Fruit fly (Drosophila melanogaster) whole organism, embryonic: ENCODE measurements around the gene CG7579.

Source experiments
- ATbp ChIP-seq: fragments of 200-800 bp; sonication (Bioruptor generic); optimal IDR thresholded peaks from 2 replicates; lab custom pipeline; 2017; ENCODE audit warnings: missing biosample characterization, mild to moderate bottlenecking, missing genetic modification characterization, missing genetic modification reagents
- Antp ChIP-seq: fragments of 200-800 bp; sonication (Bioruptor generic); optimal IDR thresholded peaks from 3 replicates; lab custom pipeline; 2016; ENCODE audit warnings: missing biosample characterization, missing genetic modification characterization
- CG10209 ChIP-seq: fragments of 200-800 bp; sonication (Bioruptor generic); optimal IDR thresholded peaks from 3 replicates; lab custom pipeline; 2017; ENCODE audit warnings: missing biosample characterization, mild to moderate bottlenecking, missing genetic modification characterization, missing genetic modification reagents
- CG11456 ChIP-seq: fragments of 200-800 bp; sonication (Bioruptor generic); IDR thresholded peaks from 3 replicates; pipeline ENCODE4 v1.3.6; 2022; ENCODE audit warnings: missing biosample characterization, missing genetic modification characterization
- CG15073 ChIP-seq: fragments of 200-800 bp; sonication (Bioruptor generic); optimal IDR thresholded peaks from 2 replicates; lab custom pipeline; 2016; ENCODE audit warnings: missing biosample characterization, missing genetic modification characterization
- CG18262 ChIP-seq: fragments of 200-800 bp; optimal IDR thresholded peaks from 3 replicates; lab custom pipeline; 2019; ENCODE audit warnings: missing biosample characterization, mild to moderate bottlenecking, missing genetic modification characterization, moderate library complexity
- CG18599 ChIP-seq: fragments of 200-800 bp; sonication (Bioruptor generic); optimal IDR thresholded peaks from 3 replicates; lab custom pipeline; 2017; ENCODE audit warnings: missing biosample characterization, missing genetic modification characterization, mild to moderate bottlenecking, moderate library complexity, missing genetic modification reagents
- CG18764 ChIP-seq: fragments of 200-800 bp; sonication (Bioruptor generic); optimal IDR thresholded peaks from 3 replicates; lab custom pipeline; 2016; ENCODE audit warnings: missing biosample characterization, missing genetic modification characterization
- CG6654 ChIP-seq: fragments of 200-800 bp; sonication (Bioruptor generic); optimal IDR thresholded peaks from 2 replicates; lab custom pipeline; 2017; ENCODE audit warnings: missing biosample characterization, mild to moderate bottlenecking, missing genetic modification characterization
- CG7372 ChIP-seq: fragments of 200-800 bp; sonication (Bioruptor generic); IDR thresholded peaks from 2 replicates; pipeline ENCODE4 v1.3.6; 2022; ENCODE audit warnings: missing biosample characterization, missing genetic modification characterization
- CG7556 ChIP-seq: fragments of 200-800 bp; sonication (Bioruptor generic); optimal IDR thresholded peaks from 2 replicates; lab custom pipeline; 2017; ENCODE audit warnings: missing biosample characterization, mild to moderate bottlenecking, missing genetic modification characterization
- CG8281 ChIP-seq: fragments of 200-800 bp; sonication (Bioruptor generic); optimal IDR thresholded peaks from 2 replicates; lab custom pipeline; 2018; ENCODE audit warnings: missing biosample characterization, mild to moderate bottlenecking, missing genetic modification characterization, moderate library complexity
- CG8924 ChIP-seq: fragments of 200-800 bp; optimal IDR thresholded peaks from 3 replicates; lab custom pipeline; 2019; ENCODE audit warnings: missing biosample characterization, mild to moderate bottlenecking, missing genetic modification characterization, moderate library complexity
- CG9727 ChIP-seq: fragments of 200-800 bp; sonication (Bioruptor generic); optimal IDR thresholded peaks from 3 replicates; lab custom pipeline; 2017; ENCODE audit warnings: missing biosample characterization, mild to moderate bottlenecking, missing genetic modification characterization
- CHES-1-like ChIP-seq: fragments of 200-800 bp; sonication (Bioruptor generic); optimal IDR thresholded peaks from 2 replicates; lab custom pipeline; 2016; ENCODE audit warnings: missing biosample characterization, missing genetic modification characterization
- Chrac-16 ChIP-seq: fragments of 200-800 bp; sonication (Bioruptor generic); optimal IDR thresholded peaks from 3 replicates; lab custom pipeline; 2016; ENCODE audit warnings: missing biosample characterization, missing genetic modification characterization
- D ChIP-seq, 2 experiments: fragments of 200-800 bp in 1 of 2; fragments of >200 bp in 1 of 2; sonication (Bioruptor generic) in 1 of 2; optimal IDR thresholded peaks; 2 replicates in 1 of 2; 3 replicates in 1 of 2; lab custom pipeline; 2017; ENCODE audit warnings: mild to moderate bottlenecking in 1 of 2, missing biosample characterization in 1 of 2, missing genetic modification characterization in 1 of 2, missing genetic modification reagents in 1 of 2
- Dbx ChIP-seq: fragments of 200-800 bp; sonication (Bioruptor generic); IDR thresholded peaks from 3 replicates; pipeline ENCODE4 v1.3.6; 2022; ENCODE audit warnings: missing biosample characterization, missing genetic modification characterization
- Fer1 ChIP-seq: fragments of 200-800 bp; sonication (Bioruptor generic); optimal IDR thresholded peaks from 2 replicates; lab custom pipeline; 2017; ENCODE audit warnings: missing biosample characterization, mild to moderate bottlenecking, missing genetic modification characterization
- H2.0 ChIP-seq: fragments of 200-800 bp; sonication (Bioruptor generic); IDR thresholded peaks from 2 replicates; pipeline ENCODE4 v1.3.6; 2022; ENCODE audit warnings: missing biosample characterization, missing genetic modification characterization
- HHEX ChIP-seq: fragments of 200-800 bp; sonication (Bioruptor generic); optimal IDR thresholded peaks from 3 replicates; lab custom pipeline; 2017; ENCODE audit warnings: missing biosample characterization, mild to moderate bottlenecking, missing genetic modification characterization, missing genetic modification reagents
- HLH4C ChIP-seq: fragments of 200-800 bp; sonication (Bioruptor generic); IDR thresholded peaks from 3 replicates; pipeline ENCODE4 v1.3.6; 2022; ENCODE audit warnings: missing biosample characterization, missing genetic modification characterization; ENCODE audit not compliant: partially characterized antibody
- HLHmδ ChIP-seq: fragments of 200-800 bp; sonication (Bioruptor generic); optimal IDR thresholded peaks from 2 replicates; lab custom pipeline; 2018; ENCODE audit warnings: missing biosample characterization, mild to moderate bottlenecking, missing genetic modification characterization, moderate library complexity
- Hmr ChIP-seq: fragments of 200-800 bp; sonication (Bioruptor generic); optimal IDR thresholded peaks from 3 replicates; lab custom pipeline; 2017; ENCODE audit warnings: mild to moderate bottlenecking, missing biosample characterization, missing genetic modification reagents, missing genetic modification characterization
- Hr78 ChIP-seq, 2 experiments: fragments of 200-800 bp in 1 of 2; fragments of >200 bp in 1 of 2; sonication (Bioruptor generic) in 1 of 2; optimal IDR thresholded peaks; 2 replicates each; lab custom pipeline; 2017 to 2019; ENCODE audit warnings: missing biosample characterization in 2 of 2, missing genetic modification characterization in 2 of 2, mild to moderate bottlenecking in 1 of 2, moderate library complexity in 1 of 2
- Lpt ChIP-seq: fragments of >200 bp; optimal IDR thresholded peaks from 2 replicates; lab custom pipeline; 2018; ENCODE audit warnings: missing biosample characterization, missing genetic modification characterization
- MESR4 ChIP-seq: fragments of 200-800 bp; sonication (Bioruptor generic); optimal IDR thresholded peaks from 2 replicates; lab custom pipeline; 2018; ENCODE audit warnings: missing biosample characterization, mild to moderate bottlenecking, missing genetic modification characterization, moderate library complexity
- Med ChIP-seq: fragments of 200-800 bp; sonication (Bioruptor generic); peaks from one replicate; lab custom pipeline; 2016; ENCODE audit warnings: missing biosample characterization, missing genetic modification characterization, mild to moderate bottlenecking, inconsistent platforms, moderate library complexity
- Trl ChIP-seq, 3 experiments: fragments of >200 bp in 2 of 3; fragments of 200-800 bp in 1 of 3; sonication (Bioruptor generic) in 1 of 3; optimal IDR thresholded peaks; 2 replicates in 1 of 3; 3 replicates in 2 of 3; lab custom pipeline; 2016 to 2017; ENCODE audit warnings: missing biosample characterization in 1 of 3, missing genetic modification characterization in 1 of 3
- Vsx1 ChIP-seq: fragments of 200-800 bp; sonication (Bioruptor generic); optimal IDR thresholded peaks from 2 replicates; lab custom pipeline; 2017; ENCODE audit warnings: missing biosample characterization, mild to moderate bottlenecking, missing genetic modification characterization, missing genetic modification reagents
- Xrp1 ChIP-seq: fragments of 200-800 bp; sonication (Bioruptor generic); IDR thresholded peaks from 2 replicates; pipeline ENCODE4 v1.3.6; 2022; ENCODE audit warnings: missing biosample characterization, missing genetic modification characterization
- ash1 ChIP-seq: fragments of 200-800 bp; sonication (Bioruptor generic); optimal IDR thresholded peaks from 2 replicates; lab custom pipeline; 2018; ENCODE audit warnings: missing biosample characterization, mild to moderate bottlenecking, missing genetic modification characterization
- btn ChIP-seq: fragments of 200-800 bp; sonication (Bioruptor generic); optimal IDR thresholded peaks from 2 replicates; lab custom pipeline; 2016; ENCODE audit warnings: missing biosample characterization, missing genetic modification characterization
- ci ChIP-seq: fragments of 200-800 bp; sonication (Bioruptor generic); IDR thresholded peaks from 3 replicates; pipeline ENCODE4 v1.3.6; 2022; ENCODE audit warnings: missing biosample characterization, missing genetic modification characterization
- da ChIP-seq: fragments of 200-800 bp; sonication (Bioruptor generic); optimal IDR thresholded peaks from 2 replicates; lab custom pipeline; 2016; ENCODE audit warnings: missing biosample characterization, missing genetic modification characterization
- ems ChIP-seq: fragments of 200-800 bp; sonication (Bioruptor generic); optimal IDR thresholded peaks from 3 replicates; lab custom pipeline; 2016; ENCODE audit warnings: missing biosample characterization, missing genetic modification characterization
- eve ChIP-seq, 2 experiments: fragments of >200 bp; optimal IDR thresholded peaks; 2 replicates each; lab custom pipeline; 2017; ENCODE audit warnings: missing biosample characterization in 2 of 2, missing genetic modification characterization in 2 of 2
- ewg ChIP-seq: fragments of 200-800 bp; sonication (Bioruptor generic); optimal IDR thresholded peaks from 3 replicates; lab custom pipeline; 2017; ENCODE audit warnings: mild to moderate bottlenecking, missing biosample characterization, missing genetic modification reagents, missing genetic modification characterization
- exex ChIP-seq: fragments of 200-800 bp; sonication (Bioruptor generic); optimal IDR thresholded peaks from 4 replicates; lab custom pipeline; 2018; ENCODE audit warnings: missing biosample characterization, mild to moderate bottlenecking, missing genetic modification characterization, moderate library complexity
- fd64A ChIP-seq: fragments of 200-800 bp; sonication (Bioruptor generic); optimal IDR thresholded peaks from 3 replicates; lab custom pipeline; 2018; ENCODE audit warnings: missing biosample characterization, mild to moderate bottlenecking, missing genetic modification characterization
- fd96Cb ChIP-seq: fragments of 200-800 bp; sonication (Bioruptor generic); optimal IDR thresholded peaks from 2 replicates; lab custom pipeline; 2018; ENCODE audit warnings: missing biosample characterization, mild to moderate bottlenecking, missing genetic modification characterization, moderate library complexity
- gt ChIP-seq: fragments of 200-800 bp; sonication (Bioruptor generic); IDR thresholded peaks from 2 replicates; pipeline ENCODE4 v1.3.6; 2022; ENCODE audit warnings: missing biosample characterization, missing genetic modification characterization
- otp ChIP-seq: fragments of 200-800 bp; sonication (Bioruptor generic); IDR thresholded peaks from 3 replicates; pipeline ENCODE4, ENCODE4 v1.3.6; 2022; ENCODE audit warnings: missing biosample characterization, missing genetic modification characterization
- psq ChIP-seq: fragments of 200-800 bp; sonication (Bioruptor generic); optimal IDR thresholded peaks from 2 replicates; lab custom pipeline; 2017; ENCODE audit warnings: missing biosample characterization, missing genetic modification characterization
- sisA ChIP-seq: fragments of 200-800 bp; sonication (Bioruptor generic); IDR thresholded peaks from 2 replicates; pipeline ENCODE4 v1.3.6; 2022; ENCODE audit warnings: missing biosample characterization, missing genetic modification characterization
- sqz ChIP-seq: fragments of 200-800 bp; sonication (Bioruptor generic); optimal IDR thresholded peaks from 3 replicates; lab custom pipeline; 2018; ENCODE audit warnings: missing biosample characterization, mild to moderate bottlenecking, missing genetic modification characterization
- stc ChIP-seq: fragments of 200-800 bp; sonication (Bioruptor generic); IDR thresholded peaks from 2 replicates; pipeline ENCODE4 v1.3.6; 2022; ENCODE audit warnings: missing biosample characterization, missing genetic modification characterization
- zen2 ChIP-seq: fragments of 200-800 bp; sonication (Bioruptor generic); IDR thresholded peaks from 3 replicates; pipeline ENCODE4 v1.3.6; 2022; ENCODE audit warnings: missing biosample characterization, missing genetic modification characterization; ENCODE audit not compliant: partially characterized antibody
- zfh1 ChIP-seq: fragments of 200-800 bp; sonication (Bioruptor generic); IDR thresholded peaks from 3 replicates; pipeline ENCODE4 v1.3.6; 2022; ENCODE audit warnings: missing biosample characterization, missing genetic modification characterization

Gene CG7579

DNA sequence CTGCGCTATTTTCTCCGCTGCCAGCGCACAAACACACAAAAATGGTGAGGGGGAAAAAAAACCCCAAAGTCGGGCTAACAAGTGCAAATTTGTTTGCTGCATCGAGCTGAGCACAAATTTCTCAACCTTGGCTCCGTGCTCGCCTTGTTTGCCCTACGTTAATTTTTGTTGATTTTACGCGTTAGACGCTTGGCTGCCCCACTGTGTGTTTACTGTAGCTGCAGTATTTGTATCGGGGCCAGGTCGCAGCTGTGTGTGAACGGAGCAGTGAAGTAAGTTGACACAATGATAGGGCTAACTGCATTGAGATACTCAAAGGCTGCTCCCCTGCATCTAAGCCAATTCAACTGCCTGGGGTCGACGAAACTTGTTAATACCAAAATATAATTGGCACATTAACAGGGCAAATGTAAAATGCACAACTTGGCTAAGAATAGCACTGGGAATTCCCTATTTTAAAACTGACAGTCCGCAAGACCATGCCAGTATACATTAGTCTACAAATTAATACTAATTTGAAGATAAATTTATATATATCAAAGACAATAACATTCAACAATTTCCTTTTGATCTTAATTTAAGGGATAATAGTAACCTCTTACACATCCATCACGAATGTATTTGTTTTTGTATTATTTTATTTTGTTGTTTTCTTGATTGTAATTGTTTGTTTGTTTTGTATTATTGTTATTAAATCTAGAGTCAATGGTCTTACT lies 32.7 kb upstream of the CG7579 start, which contains the start of gene CG42571 (continued):
- TF ChIP-seq HLHmδ (GFP tag; lab: Kevin White, UChicago), result peak; percentile 80
- TF ChIP-seq ATbp (GFP tag; lab: Kevin White, UChicago), result peak; percentile 76
- peak; percentile 28 for TF ChIP-seq HHEX (GFP tag; lab: Kevin White, UChicago)
- TF ChIP-seq HLH4C (GFP tag; lab: Robert Waterston, UW), result 0 out of 3 replicates have a peak, but pooled peaks have one; percentile 13
- no peak for TF ChIP-seq da (GFP tag; lab: Kevin White, UChicago)
- TF ChIP-seq btn, result peak; percentile 59
- TF ChIP-seq CG7372 (GFP tag; lab: Robert Waterston, UW), result 0 out of 2 replicates have a peak, but pooled peaks have one; percentile 5
- peak; percentile 56 for TF ChIP-seq CG10209 (GFP tag; lab: Kevin White, UChicago)
- peak; percentile 17 for TF ChIP-seq CG18262
- peak; percentile 58 for TF ChIP-seq CG9727
- peak; percentile 35 for TF ChIP-seq sqz (GFP tag; lab: Kevin White, UChicago)
- no peak for TF ChIP-seq MESR4 (GFP tag; lab: Kevin White, UChicago)
- no peak for TF ChIP-seq CG11456 (GFP tag; lab: Robert Waterston, UW)
- no peak for TF ChIP-seq ash1
- no peak for TF ChIP-seq CG15073 (GFP tag; lab: Kevin White, UChicago)
- peak; percentile 87 for TF ChIP-seq Med
- TF ChIP-seq CG8924, result peak; percentile 40
- TF ChIP-seq ci (GFP tag; lab: Robert Waterston, UW), result peak; percentile 83
- TF ChIP-seq CG7556 (GFP tag; lab: Kevin White, UChicago), result peak; percentile 9
- no peak for TF ChIP-seq Chrac-16 (GFP tag; lab: Kevin White, UChicago)
- TF ChIP-seq CG18599 (GFP tag; lab: Kevin White, UChicago), result no peak
- no peak for TF ChIP-seq Trl (optimal IDR thresholded peaks at IDR 0.05; lab: Kevin White, UChicago)
- TF ChIP-seq Trl (GFP tag; optimal IDR thresholded peaks at IDR 0.05; lab: Kevin White, UChicago), result peak; percentile 51
- TF ChIP-seq fd64A, result peak; percentile 69
- no peak for TF ChIP-seq psq (GFP tag; lab: Kevin White, UChicago)
- TF ChIP-seq Lpt (GFP tag; lab: Kevin White, UChicago), result no peak
- no peak for TF ChIP-seq Dbx (GFP tag; lab: Robert Waterston, UW)
- peak; percentile 10 for TF ChIP-seq ewg
- no peak for TF ChIP-seq gt
- peak; percentile 60; the same call in 1 of the 2 replicates for TF ChIP-seq stc (GFP tag; lab: Robert Waterston, UW)
- peak; percentile 8 for TF ChIP-seq Antp
- TF ChIP-seq zfh1 (GFP tag; lab: Robert Waterston, UW), result peak; percentile 71; the same call in 2 of the 3 replicates
- no peak for TF ChIP-seq sisA (GFP tag; lab: Robert Waterston, UW)
- peak; percentile 44 for TF ChIP-seq CG18764 (GFP tag; lab: Kevin White, UChicago)
- TF ChIP-seq otp (GFP tag; lab: Robert Waterston, UW), result peak; percentile 79
- no peak for TF ChIP-seq CHES-1-like (GFP tag; lab: Kevin White, UChicago)
- TF ChIP-seq Hr78 (GFP tag; optimal IDR thresholded peaks at IDR 0.05; lab: Kevin White, UChicago), result peak in 1 of 2 experiments; percentile 72

DNA sequence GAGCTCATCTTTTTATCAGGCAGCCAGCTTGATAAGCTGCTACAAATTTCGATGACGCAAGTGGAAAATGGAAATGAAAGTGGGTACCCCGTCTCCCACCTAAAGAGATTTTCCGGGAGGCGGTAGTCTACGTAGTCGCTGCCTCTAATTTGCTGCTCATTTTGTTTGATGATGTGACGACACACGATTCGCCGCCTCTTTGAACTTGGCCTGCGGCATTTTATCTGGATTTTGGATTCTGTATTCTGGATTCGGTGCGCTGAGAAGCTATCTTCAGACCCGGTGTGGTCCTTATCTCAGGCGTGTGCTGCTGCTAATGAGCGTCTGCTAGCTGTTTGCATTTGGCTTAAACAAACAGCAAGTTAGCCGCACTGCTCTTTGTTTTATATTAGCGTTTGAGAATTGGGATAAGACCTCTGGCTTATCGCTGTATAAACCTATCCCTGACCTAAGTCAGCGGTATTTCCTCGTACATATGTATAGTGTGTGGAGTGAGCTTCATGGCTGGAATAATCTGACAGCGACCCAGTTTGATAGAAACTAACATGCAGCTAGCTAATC lies 30.8 kb upstream of the CG7579 start:
- TF ChIP-seq D (optimal IDR thresholded peaks at IDR 0.05; lab: Kevin White, UChicago) (no peak), D (GFP tag; optimal IDR thresholded peaks at IDR 0.05; lab: Kevin White, UChicago) (peak; percentile 43), Fer1 (GFP tag; lab: Kevin White, UChicago) (peak; percentile 69), CG8281 (peak; percentile 29), ems (GFP tag; lab: Kevin White, UChicago) (peak; percentile 43), Xrp1 (GFP tag; lab: Robert Waterston, UW) (peak; percentile 78), H2.0 (no peak), zen2 (GFP tag; lab: Robert Waterston, UW) (no peak), exex (tag; lab: Kevin White, UChicago) (peak; percentile 18), eve (GFP tag; optimal IDR thresholded peaks at IDR 0.05; lab: Kevin White, UChicago) (no peak), CG6654 (GFP tag; lab: Kevin White, UChicago) (no peak), Hmr (peak; percentile 75), Vsx1 (peak; percentile 74), fd96Cb (tag; lab: Kevin White, UChicago) (peak; percentile 21)
